Worm (Caenorhabditis elegans): ENCODE data around the gene B0285.6.

B0285.6 gene

ce11 chrIII:4378600-4379293 lies 28.8 kb downstream of the B0285.6 start (continued):
- TF ChIP-seq Y48G9A.11 (GFP tag; IDR thresholded peaks at IDR 0.05): 0 out of 2 replicates have a peak, but pooled peaks have one; percentile 7
- TF ChIP-seq hlh-11 (tag; optimal IDR thresholded peaks at IDR 0.05): peak; percentile 78
- TF ChIP-seq arid-1 (GFP tag; conservative IDR thresholded peaks at IDR 0.05): peak; percentile 68
- 0 out of 2 replicates have a peak, but pooled peaks have one; percentile 57 for TF ChIP-seq daf-19 (GFP tag; conservative IDR thresholded peaks at IDR 0.05)
- TF ChIP-seq fkh-10 (GFP tag; optimal IDR thresholded peaks at IDR 0.05): peak; percentile 4
- 0 out of 2 replicates have a peak, but pooled peaks have one; percentile 12 for TF ChIP-seq Y105C5A.15 (GFP tag; IDR thresholded peaks at IDR 0.05)
- TF ChIP-seq D1046.2 (GFP tag; IDR thresholded peaks at IDR 0.05): peak; percentile 8; the same call in 1 of the 2 replicates
- peak; percentile 72 for TF ChIP-seq mep-1 (tag; optimal IDR thresholded peaks at IDR 0.05)
- TF ChIP-seq nhr-48 (tag; optimal IDR thresholded peaks at IDR 0.05): peak; percentile 77
- peak; percentile 38 for TF ChIP-seq lin-13 (GFP tag; optimal IDR thresholded peaks at IDR 0.05)
- peak; percentile 79 for TF ChIP-seq duxl-1 (tag; optimal IDR thresholded peaks at IDR 0.05; ENCODE audit: poor library complexity)
- peak; percentile 56; the same call in 1 of the 2 replicates for TF ChIP-seq madf-9 (GFP tag; conservative IDR thresholded peaks at IDR 0.05)
- TF ChIP-seq spr-3 (GFP tag; optimal IDR thresholded peaks at IDR 0.05): peak; percentile 44
- TF ChIP-seq egl-43 (GFP tag; IDR thresholded peaks at IDR 0.05): peak; percentile 79
- peak in 1 of 2 experiments; percentile 54 for TF ChIP-seq hif-1 (tag; optimal IDR thresholded peaks at IDR 0.05)
- peak; percentile 30; the same call in 1 of the 2 replicates for TF ChIP-seq snpc-1.2 (GFP tag; IDR thresholded peaks at IDR 0.05)
- 0 out of 2 replicates have a peak, but pooled peaks have one; percentile 16 for TF ChIP-seq lin-29 (GFP tag; IDR thresholded peaks at IDR 0.05)
- TF ChIP-seq nhr-28 (tag; optimal IDR thresholded peaks at IDR 0.05): peak; percentile 18
- TF ChIP-seq lsy-2 (tag; optimal IDR thresholded peaks at IDR 0.05): peak in 1 of 2 experiments; percentile 64
- TF ChIP-seq F37D6.2 (tag; optimal IDR thresholded peaks at IDR 0.05): peak; percentile 34
- peak; percentile 37; the same call in 1 of the 2 replicates for TF ChIP-seq ceh-44 (GFP tag; IDR thresholded peaks at IDR 0.05)
- peak; percentile 2 for TF ChIP-seq F49E8.2 (tag; optimal IDR thresholded peaks at IDR 0.05; ENCODE audit: borderline replicate concordance)
- peak; percentile 68 for TF ChIP-seq F10B5.3 (tag; optimal IDR thresholded peaks at IDR 0.05)
- peak; percentile 69 for TF ChIP-seq nhr-111 (GFP tag; optimal IDR thresholded peaks at IDR 0.05)
- peak; percentile 63 for TF ChIP-seq dmd-6 (GFP tag; IDR thresholded peaks at IDR 0.05)
- TF ChIP-seq daf-16 (GFP tag; optimal IDR thresholded peaks at IDR 0.05): peak in 1 of 2 experiments; percentile 48
- TF ChIP-seq daf-16 (tag; optimal IDR thresholded peaks at IDR 0.05): peak; percentile 40
- TF ChIP-seq saeg-2 (GFP tag; IDR thresholded peaks at IDR 0.05): 0 out of 2 replicates have a peak, but pooled peaks have one; percentile 68
- peak; percentile 91 for TF ChIP-seq set-16 (GFP tag; IDR thresholded peaks at IDR 0.05)
- peak; percentile 79 for TF ChIP-seq nhr-25 (tag; optimal IDR thresholded peaks at IDR 0.05; ENCODE audit: borderline replicate concordance, insufficient read depth)
- peak; percentile 73 for TF ChIP-seq ceh-20 (GFP tag; IDR thresholded peaks at IDR 0.05)
- TF ChIP-seq lin-38 (GFP tag; IDR thresholded peaks at IDR 0.05): peak; percentile 72
- peak; percentile 68 for TF ChIP-seq nhr-42 (GFP tag; IDR thresholded peaks at IDR 0.05)
- TF ChIP-seq dmd-9 (GFP tag; IDR thresholded peaks at IDR 0.05): 0 out of 2 replicates have a peak, but pooled peaks have one; percentile 30
- TF ChIP-seq tra-1 (GFP tag; IDR thresholded peaks at IDR 0.05): peak; percentile 64
- TF ChIP-seq mxl-2 (GFP tag; conservative IDR thresholded peaks at IDR 0.05): 0 out of 2 replicates have a peak, but pooled peaks have one; percentile 56
- TF ChIP-seq nhr-41 (GFP tag; IDR thresholded peaks at IDR 0.05): peak; percentile 78
- TF ChIP-seq lir-3 (tag; optimal IDR thresholded peaks at IDR 0.05): peak; percentile 75
- TF ChIP-seq rbr-2 (tag; optimal IDR thresholded peaks at IDR 0.05): peak; percentile 69
- peak; percentile 43 for TF ChIP-seq dve-1 (tag; optimal IDR thresholded peaks at IDR 0.05; ENCODE audit: insufficient read depth)
- TF ChIP-seq gei-8 (GFP tag; optimal IDR thresholded peaks at IDR 0.05): peak; percentile 41
- peak; percentile 75; the same call in 1 of the 2 replicates for TF ChIP-seq dmd-8 (GFP tag; IDR thresholded peaks at IDR 0.05)
- TF ChIP-seq php-3 (GFP tag; IDR thresholded peaks at IDR 0.05): peak; percentile 48
- peak; percentile 88 for TF ChIP-seq hmg-1.1 (GFP tag; IDR thresholded peaks at IDR 0.05)
- peak; percentile 63 for TF ChIP-seq lin-1 (GFP tag; IDR thresholded peaks at IDR 0.05)

Data from whole organism, L4 larva.